Worm (Caenorhabditis elegans) whole organism, L1 larva: ENCODE measurements around the gene C01G10.5.

ENCODE experiments used
- C04F5.9 ChIP-seq: sonication (generic microtip); optimal IDR thresholded peaks from 2 replicates; lab custom pipeline; 2016; ENCODE audit warnings: missing genetic modification characterization, missing compliant biosample characterization
- aly-2 ChIP-seq: fragments of 150-350 bp; optimal IDR thresholded peaks from 2 replicates; lab custom pipeline; 2014; ENCODE audit warnings: missing biosample characterization, missing genetic modification characterization
- ceh-63 ChIP-seq: fragments of 200-800 bp; sonication (Bioruptor generic); optimal IDR thresholded peaks from 2 replicates; lab custom pipeline; 2018; ENCODE audit warnings: mild to moderate bottlenecking, missing genetic modification characterization, missing compliant biosample characterization
- ceh-8 ChIP-seq: fragments of 200-800 bp; sonication (Bioruptor generic); optimal IDR thresholded peaks from 2 replicates; lab custom pipeline; 2018; ENCODE audit warnings: mild to moderate bottlenecking, missing genetic modification characterization, moderate library complexity, missing compliant biosample characterization
- ceh-82 ChIP-seq, 3 experiments: fragments of 150-350 bp in 1 of 3; sonication (generic microtip) in 2 of 3; optimal IDR thresholded peaks; 2 replicates each; lab custom pipeline; 2014 to 2017; ENCODE audit warnings: missing biosample characterization in 3 of 3, missing genetic modification characterization in 3 of 3
- ceh-88 ChIP-seq: fragments of 200-800 bp; sonication (Bioruptor generic); IDR thresholded peaks from 2 replicates; pipeline ENCODE4 v1.3.6; 2022; ENCODE audit warnings: missing genetic modification characterization, missing compliant biosample characterization
- dpl-1 ChIP-seq, 3 experiments: fragments of 150-350 bp in 2 of 3; sonication (generic microtip) in 1 of 3; optimal IDR thresholded peaks; 2 replicates each; lab custom pipeline; 2014 to 2017; ENCODE audit warnings: missing biosample characterization in 3 of 3, missing genetic modification characterization in 3 of 3, missing genetic modification reagents in 3 of 3
- efl-1 ChIP-seq, 4 experiments: fragments of 150-350 bp; optimal IDR thresholded peaks in 3 of 4; peaks in 1 of 4; 1 replicate in 1 of 4; 2 replicates in 3 of 4; lab custom pipeline; 2014; ENCODE audit warnings: missing biosample characterization in 2 of 4, missing genetic modification characterization in 2 of 4, missing genetic modification reagents in 2 of 4
- egl-27 ChIP-seq, 2 experiments: fragments of 150-350 bp in 1 of 2; sonication (generic microtip); optimal IDR thresholded peaks; 3 replicates each; lab custom pipeline; 2017 to 2018; ENCODE audit warnings: missing biosample characterization in 2 of 2, missing genetic modification characterization in 2 of 2, missing genetic modification reagents in 2 of 2
- elt-3 ChIP-seq, 6 experiments: fragments of 150-350 bp in 1 of 6; sonication (generic microtip); optimal IDR thresholded peaks; 2 replicates each; lab custom pipeline; 2017 to 2018; ENCODE audit warnings: missing biosample characterization in 6 of 6, missing genetic modification characterization in 6 of 6, inconsistent platforms in 1 of 6
- fkh-4 ChIP-seq: sonication (generic microtip); optimal IDR thresholded peaks from 2 replicates; lab custom pipeline; 2016; ENCODE audit warnings: missing compliant biosample characterization, missing genetic modification characterization, borderline replicate concordance
- fos-1 ChIP-seq: fragments of 150-350 bp; optimal IDR thresholded peaks from 2 replicates; lab custom pipeline; 2014; ENCODE audit warnings: missing biosample characterization, missing genetic modification characterization
- hlh-17 ChIP-seq: fragments of 200-800 bp; sonication (Bioruptor generic); optimal IDR thresholded peaks from 2 replicates; lab custom pipeline; 2018; ENCODE audit warnings: missing genetic modification characterization, mild to moderate bottlenecking, missing compliant biosample characterization, moderate library complexity, borderline replicate concordance
- lin-14 ChIP-seq: fragments of 200-800 bp; sonication (Bioruptor generic); optimal IDR thresholded peaks from 2 replicates; lab custom pipeline; 2018; ENCODE audit warnings: mild to moderate bottlenecking, missing genetic modification characterization, moderate library complexity, missing compliant biosample characterization
- lin-15B ChIP-seq: fragments of 150-350 bp; sonication (generic microtip); optimal IDR thresholded peaks from 3 replicates; lab custom pipeline; 2014; ENCODE audit warnings: missing biosample characterization, missing genetic modification characterization
- lin-35 ChIP-seq, 2 experiments: fragments of 150-350 bp; optimal IDR thresholded peaks; 2 replicates each; lab custom pipeline; 2014; ENCODE audit warnings: missing biosample characterization in 2 of 2, missing genetic modification characterization in 2 of 2, missing genetic modification reagents in 2 of 2
- lir-3 ChIP-seq: sonication (generic microtip); optimal IDR thresholded peaks from 2 replicates; lab custom pipeline; 2016; ENCODE audit warnings: mild to moderate bottlenecking, missing genetic modification characterization, moderate library complexity, missing compliant biosample characterization; ENCODE audit not compliant: poor library complexity
- lsy-2 ChIP-seq, 2 experiments: fragments of 150-350 bp; optimal IDR thresholded peaks; 2 replicates each; lab custom pipeline; 2014; ENCODE audit warnings: missing biosample characterization in 2 of 2, missing genetic modification characterization in 2 of 2
- mdl-1 ChIP-seq, 2 experiments: fragments of 150-350 bp; optimal IDR thresholded peaks; 2 replicates each; lab custom pipeline; 2014 to 2017; ENCODE audit warnings: missing biosample characterization in 2 of 2, missing genetic modification characterization in 2 of 2, inconsistent platforms in 1 of 2
- mef-2 ChIP-seq: fragments of 150-350 bp; optimal IDR thresholded peaks from 2 replicates; lab custom pipeline; 2014; ENCODE audit warnings: missing biosample characterization, missing genetic modification characterization
- mep-1 ChIP-seq: fragments of 150-350 bp; optimal IDR thresholded peaks from 2 replicates; lab custom pipeline; 2014; ENCODE audit warnings: missing biosample characterization, missing genetic modification characterization
- nhr-11 ChIP-seq: fragments of 150-350 bp; optimal IDR thresholded peaks from 2 replicates; lab custom pipeline; 2014; ENCODE audit warnings: missing biosample characterization, missing genetic modification characterization
- nhr-19 ChIP-seq: fragments of 200-800 bp; sonication (Bioruptor generic); conservative IDR thresholded peaks from 2 replicates; pipeline ENCODE4 v1.3.6; 2022; ENCODE audit warnings: missing genetic modification characterization, missing compliant biosample characterization
- nhr-71 ChIP-seq: sonication (generic microtip); optimal IDR thresholded peaks from 2 replicates; lab custom pipeline; 2016; ENCODE audit warnings: mild to moderate bottlenecking, missing genetic modification characterization, moderate library complexity, missing compliant biosample characterization
- nhr-77 ChIP-seq: fragments of 150-350 bp; optimal IDR thresholded peaks from 2 replicates; lab custom pipeline; 2014; ENCODE audit warnings: missing biosample characterization, missing genetic modification characterization
- nhr-85 ChIP-seq: sonication (generic microtip); peaks from one replicate; lab custom pipeline; 2016; ENCODE audit warnings: missing genetic modification characterization, inconsistent platforms, missing compliant biosample characterization
- pax-3 ChIP-seq: fragments of 200-800 bp; sonication (Bioruptor generic); optimal IDR thresholded peaks from 2 replicates; lab custom pipeline; 2018; ENCODE audit warnings: mild to moderate bottlenecking, missing genetic modification characterization, moderate library complexity, missing compliant biosample characterization
- snpc-4 ChIP-seq: fragments of 150-350 bp; optimal IDR thresholded peaks from 2 replicates; lab custom pipeline; 2014; ENCODE audit warnings: missing biosample characterization, missing genetic modification characterization
- snu-23 ChIP-seq: sonication (generic microtip); optimal IDR thresholded peaks from 2 replicates; lab custom pipeline; 2016; ENCODE audit warnings: missing genetic modification characterization, missing compliant biosample characterization
- sox-4 ChIP-seq: sonication (generic microtip); optimal IDR thresholded peaks from 2 replicates; lab custom pipeline; 2016; ENCODE audit warnings: missing genetic modification characterization, missing compliant biosample characterization
- tbx-2 ChIP-seq: sonication (generic microtip); optimal IDR thresholded peaks from 2 replicates; lab custom pipeline; 2016; ENCODE audit warnings: missing genetic modification characterization, missing compliant biosample characterization
- unc-130 ChIP-seq: fragments of 150-350 bp; optimal IDR thresholded peaks from 2 replicates; lab custom pipeline; 2017; ENCODE audit warnings: missing biosample characterization, missing genetic modification characterization, inconsistent platforms
- xbp-1 ChIP-seq: sonication (generic microtip); optimal IDR thresholded peaks from 2 replicates; lab custom pipeline; 2016; ENCODE audit warnings: missing genetic modification characterization, missing compliant biosample characterization
- ztf-11 ChIP-seq, 2 experiments: sonication (generic microtip); optimal IDR thresholded peaks; 2 replicates each; lab custom pipeline; 2016 to 2017; ENCODE audit warnings: missing genetic modification characterization in 2 of 2, missing biosample characterization in 1 of 2, missing compliant biosample characterization in 1 of 2

Gene C01G10.5

DNA sequence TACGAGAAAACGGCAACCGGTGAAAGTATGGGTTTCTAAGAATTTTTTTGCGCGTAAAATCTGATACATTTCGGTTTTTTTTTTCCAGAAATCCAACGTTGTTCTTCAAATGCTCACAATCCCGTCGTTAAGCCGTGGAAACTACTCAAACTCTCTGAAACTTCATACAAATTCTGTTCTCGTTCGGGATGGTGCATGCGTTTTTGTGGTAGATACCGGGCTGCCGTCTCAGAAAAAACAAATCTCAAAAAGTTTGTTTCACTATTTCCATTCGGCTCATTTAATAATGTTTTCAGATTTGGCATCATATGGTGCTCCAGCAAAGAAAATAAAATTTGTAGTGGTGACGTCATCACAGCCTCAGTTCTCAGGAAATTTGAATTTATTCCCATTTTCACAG, 34.6 kb downstream of the C01G10.5 start:
- TF ChIP-seq tbx-2 (tag; lab: Kevin White, UChicago) (no peak), fkh-4 (tag; lab: Kevin White, UChicago) (no peak), ceh-8 (GFP tag; lab: Kevin White, UChicago) (no peak), unc-130 (tag; lab: Kevin White, UChicago) (no peak), sox-4 (no peak), fos-1 (tag; lab: Kevin White, UChicago) (no peak), pax-3 (no peak), mep-1 (tag; lab: Kevin White, UChicago) (no peak), aly-2 (tag; lab: Kevin White, UChicago) (no peak), xbp-1 (tag; lab: Kevin White, UChicago) (no peak), mdl-1 (tag; optimal IDR thresholded peaks at IDR 0.05; lab: Kevin White, UChicago) (no peak)

ce11 chrV:15052368-15052767, 37.0 kb downstream of the C01G10.5 start, which contains the start of the genes fbxa-82 and C25D7.5:
Gene fbxa-82, minus strand, starts transcription at chrV:15052530.
Gene C25D7.5, plus strand, starts transcription at chrV:15052650.
- TF ChIP-seq nhr-19, result no peak
- no peak for TF ChIP-seq nhr-11 (tag; lab: Kevin White, UChicago)
- TF ChIP-seq lin-35 (GFP tag; optimal IDR thresholded peaks at IDR 0.05; lab: Kevin White, UChicago), result no peak
- no peak for TF ChIP-seq egl-27 (tag; optimal IDR thresholded peaks at IDR 0.05; lab: Kevin White, UChicago)
- TF ChIP-seq ceh-82 (tag; optimal IDR thresholded peaks at IDR 0.05; lab: Kevin White, UChicago), result no peak
- TF ChIP-seq unc-130 (tag; lab: Kevin White, UChicago), result no peak
- TF ChIP-seq mep-1 (tag; lab: Kevin White, UChicago), result no peak
- no peak for TF ChIP-seq elt-3 (tag; optimal IDR thresholded peaks at IDR 0.05; lab: Kevin White, UChicago)
- TF ChIP-seq snu-23 (GFP tag; lab: Kevin White, UChicago), result no peak
- no peak for TF ChIP-seq mef-2 (tag; lab: Kevin White, UChicago)
- TF ChIP-seq tbx-2 (tag; lab: Kevin White, UChicago), result no peak
- TF ChIP-seq lir-3 (tag; lab: Kevin White, UChicago), result no peak
- no peak for TF ChIP-seq dpl-1 (GFP tag; optimal IDR thresholded peaks at IDR 0.05; lab: Kevin White, UChicago)
- no peak for TF ChIP-seq nhr-77 (tag; lab: Kevin White, UChicago)
- TF ChIP-seq nhr-85 (tag; lab: Kevin White, UChicago), result no peak
- no peak for TF ChIP-seq C04F5.9
- no peak for TF ChIP-seq ztf-11 (tag; optimal IDR thresholded peaks at IDR 0.05; lab: Kevin White, UChicago)
- TF ChIP-seq ceh-63 (GFP tag; lab: Kevin White, UChicago), result no peak
- no peak for TF ChIP-seq nhr-71 (tag; lab: Kevin White, UChicago)

ce11 chrV:15051720-15052119, 37.6 kb downstream of the C01G10.5 start:
- no peak for TF ChIP-seq hlh-17
- no peak for TF ChIP-seq ceh-88
- TF ChIP-seq egl-27 (tag; optimal IDR thresholded peaks at IDR 0.05; lab: Kevin White, UChicago), result no peak
- TF ChIP-seq lsy-2 (tag; optimal IDR thresholded peaks at IDR 0.05; lab: Kevin White, UChicago), result no peak
- TF ChIP-seq ztf-11 (tag; optimal IDR thresholded peaks at IDR 0.05; lab: Kevin White, UChicago), result no peak
- TF ChIP-seq lin-15B (tag; lab: Kevin White, UChicago), result no peak
- no peak for TF ChIP-seq mef-2 (tag; lab: Kevin White, UChicago)

DNA sequence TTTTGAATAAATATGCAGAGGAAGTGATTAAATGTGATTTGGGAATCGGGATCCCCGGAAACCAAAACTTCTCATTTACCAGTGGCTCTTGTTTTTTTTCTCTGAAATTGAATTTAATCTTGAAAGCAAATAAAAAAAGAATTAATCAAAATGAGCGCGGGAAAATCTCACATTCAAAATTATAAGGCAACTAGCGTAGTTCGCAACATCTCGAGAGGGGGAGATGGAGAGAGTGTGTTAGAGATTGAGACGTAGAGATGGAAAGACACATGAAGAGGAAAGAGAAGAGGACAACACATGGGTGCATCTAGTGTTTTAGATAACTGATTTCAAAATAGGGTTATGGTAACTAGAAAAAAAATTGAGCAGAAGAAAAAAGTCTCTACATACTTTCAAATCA, 41.2 kb downstream of the C01G10.5 start, which contains the start of gene sdc-3:
Gene sdc-3, minus strand, starts transcription at position 101 of the 400 bp plus-strand sequence.
- TF ChIP-seq snpc-4 (tag; lab: Kevin White, UChicago), result no peak
- TF ChIP-seq dpl-1 (GFP tag; optimal IDR thresholded peaks at IDR 0.05; lab: Kevin White, UChicago), result peak in 2 of 3 experiments; percentile 14 to 46
- peak; percentile 47 for TF ChIP-seq nhr-85 (tag; lab: Kevin White, UChicago)
- TF ChIP-seq efl-1 (optimal IDR thresholded peaks at IDR 0.05; lab: Kevin White, UChicago), result peak; percentile 1 to 39
- TF ChIP-seq efl-1 (GFP tag; optimal IDR thresholded peaks at IDR 0.05 in 1 of 2; lab: Kevin White, UChicago), result peak in 1 of 2 experiments; percentile 29
- TF ChIP-seq lin-14 (GFP tag; lab: Kevin White, UChicago), result no peak
